Worm (Caenorhabditis elegans) whole organism, L3 larva: ENCODE measurements around the gene mlt-8.
A peak's percentile ranks its signal among the peaks of the same experiment; 100 is the strongest.
"Not testable (repeated sequence)": the region's sequence is repeated elsewhere in the genome, so short reads cannot be mapped to it uniquely, and the experiment has no call there.

Experiments
- R02D3.7 ChIP-seq: fragments of 150-350 bp; optimal IDR thresholded peaks from 2 replicates; lab custom pipeline; 2014; ENCODE audit warnings: missing biosample characterization, missing genetic modification characterization
- aly-2 ChIP-seq: fragments of 150-350 bp; optimal IDR thresholded peaks from 2 replicates; lab custom pipeline; 2014; ENCODE audit warnings: missing biosample characterization, missing genetic modification characterization
- ama-1 ChIP-seq: fragments of 150-350 bp; optimal IDR thresholded peaks from 2 replicates; lab custom pipeline; 2018
- ceh-9 ChIP-seq: sonication (generic microtip); optimal IDR thresholded peaks from 2 replicates; lab custom pipeline; 2018; ENCODE audit warnings: missing biosample characterization, missing genetic modification characterization
- egl-27 ChIP-seq: sonication (generic microtip); optimal IDR thresholded peaks from 4 replicates; lab custom pipeline; 2017; ENCODE audit warnings: missing biosample characterization, missing genetic modification reagents, missing genetic modification characterization
- elt-1 ChIP-seq: fragments of 150-350 bp; optimal IDR thresholded peaks from 2 replicates; lab custom pipeline; 2014; ENCODE audit warnings: missing biosample characterization, missing genetic modification characterization
- elt-2 ChIP-seq: sonication (generic microtip); optimal IDR thresholded peaks from 2 replicates; lab custom pipeline; 2016; ENCODE audit warnings: missing genetic modification reagents, mild to moderate bottlenecking, missing genetic modification characterization, missing compliant biosample characterization
- elt-3 ChIP-seq, 3 experiments: fragments of 150-350 bp in 1 of 3; sonication (generic microtip) in 2 of 3; optimal IDR thresholded peaks; 2 replicates in 2 of 3; 4 replicates in 1 of 3; lab custom pipeline; 2014 to 2017; ENCODE audit warnings: missing biosample characterization in 3 of 3, missing genetic modification characterization in 3 of 3
- eor-1 ChIP-seq, 2 experiments: fragments of 150-350 bp; optimal IDR thresholded peaks; 2 replicates each; lab custom pipeline; 2014 to 2018; ENCODE audit warnings: missing biosample characterization in 2 of 2, missing genetic modification characterization in 2 of 2
- fkh-10 ChIP-seq: sonication (generic microtip); optimal IDR thresholded peaks from 2 replicates; lab custom pipeline; 2017; ENCODE audit warnings: missing biosample characterization, missing genetic modification reagents, missing genetic modification characterization
- fkh-2 ChIP-seq: fragments of 150-350 bp; optimal IDR thresholded peaks from 2 replicates; lab custom pipeline; 2014; ENCODE audit warnings: missing biosample characterization, missing genetic modification reagents, missing genetic modification characterization
- fos-1 ChIP-seq: fragments of 150-350 bp; optimal IDR thresholded peaks from 2 replicates; lab custom pipeline; 2014; ENCODE audit warnings: missing biosample characterization, missing genetic modification characterization
- hmg-11 ChIP-seq: sonication (generic microtip); optimal IDR thresholded peaks from 2 replicates; lab custom pipeline; 2016; ENCODE audit warnings: missing genetic modification characterization, missing compliant biosample characterization
- jun-1 ChIP-seq: fragments of 150-350 bp; optimal IDR thresholded peaks from 2 replicates; lab custom pipeline; 2014; ENCODE audit warnings: missing biosample characterization, missing genetic modification reagents, missing genetic modification characterization
- lin-15B ChIP-seq: fragments of 150-350 bp; optimal IDR thresholded peaks from 2 replicates; lab custom pipeline; 2014; ENCODE audit warnings: missing biosample characterization, missing genetic modification characterization
- lin-39 ChIP-seq: fragments of 150-350 bp; optimal IDR thresholded peaks from 2 replicates; lab custom pipeline; 2018; ENCODE audit warnings: missing biosample characterization, missing genetic modification reagents, missing genetic modification characterization
- nfya-1 ChIP-seq: sonication (generic microtip); optimal IDR thresholded peaks from 2 replicates; lab custom pipeline; 2017; ENCODE audit warnings: missing genetic modification characterization, mild to moderate bottlenecking, missing compliant biosample characterization, antibody characterized with exemption, moderate library complexity; ENCODE audit not compliant: insufficient read depth
- nhr-11 ChIP-seq: fragments of 150-350 bp; optimal IDR thresholded peaks from 2 replicates; lab custom pipeline; 2014; ENCODE audit warnings: missing biosample characterization, missing genetic modification characterization
- nhr-23 ChIP-seq: fragments of 150-350 bp; optimal IDR thresholded peaks from 2 replicates; lab custom pipeline; 2014; ENCODE audit warnings: missing biosample characterization, missing genetic modification reagents, missing genetic modification characterization
- nhr-25 ChIP-seq: sonication (generic microtip); optimal IDR thresholded peaks from 2 replicates; lab custom pipeline; 2017; ENCODE audit warnings: missing biosample characterization, missing genetic modification characterization
- nhr-43 ChIP-seq: sonication (generic microtip); optimal IDR thresholded peaks from 2 replicates; lab custom pipeline; 2016; ENCODE audit warnings: mild to moderate bottlenecking, missing genetic modification characterization, missing compliant biosample characterization; ENCODE audit not compliant: poor library complexity, severe bottlenecking
- nhr-76 ChIP-seq: fragments of 150-350 bp; sonication (generic microtip); optimal IDR thresholded peaks from 5 replicates; lab custom pipeline; 2014; ENCODE audit warnings: missing biosample characterization, missing genetic modification characterization
- nhr-77 ChIP-seq: fragments of 150-350 bp; optimal IDR thresholded peaks from 2 replicates; lab custom pipeline; 2014; ENCODE audit warnings: missing biosample characterization, missing genetic modification characterization
- pha-4 ChIP-seq: fragments of 150-350 bp; optimal IDR thresholded peaks from 2 replicates; lab custom pipeline; 2014; ENCODE audit warnings: missing biosample characterization, missing genetic modification reagents, missing genetic modification characterization
- pqm-1 ChIP-seq: fragments of 150-350 bp; optimal IDR thresholded peaks from 2 replicates; lab custom pipeline; 2017; ENCODE audit warnings: missing biosample characterization, missing genetic modification characterization, inconsistent platforms
- sea-2 ChIP-seq: fragments of 150-350 bp; sonication (generic microtip); optimal IDR thresholded peaks from 4 replicates; lab custom pipeline; 2014; ENCODE audit warnings: missing biosample characterization, missing genetic modification reagents, missing genetic modification characterization
- snpc-4 ChIP-seq: fragments of 150-350 bp; optimal IDR thresholded peaks from 2 replicates; lab custom pipeline; 2014; ENCODE audit warnings: missing biosample characterization, missing genetic modification characterization
- unc-62 ChIP-seq: fragments of 150-350 bp; sonication (generic microtip); optimal IDR thresholded peaks from 4 replicates; lab custom pipeline; 2014; ENCODE audit warnings: missing biosample characterization, missing genetic modification reagents, missing genetic modification characterization
- zag-1 ChIP-seq: fragments of 150-350 bp; optimal IDR thresholded peaks from 2 replicates; lab custom pipeline; 2014; ENCODE audit warnings: missing biosample characterization, missing genetic modification characterization
- ztf-4 ChIP-seq: fragments of 150-350 bp; optimal IDR thresholded peaks from 2 replicates; lab custom pipeline; 2014; ENCODE audit warnings: missing biosample characterization, missing genetic modification characterization

Gene mlt-8

DNA sequence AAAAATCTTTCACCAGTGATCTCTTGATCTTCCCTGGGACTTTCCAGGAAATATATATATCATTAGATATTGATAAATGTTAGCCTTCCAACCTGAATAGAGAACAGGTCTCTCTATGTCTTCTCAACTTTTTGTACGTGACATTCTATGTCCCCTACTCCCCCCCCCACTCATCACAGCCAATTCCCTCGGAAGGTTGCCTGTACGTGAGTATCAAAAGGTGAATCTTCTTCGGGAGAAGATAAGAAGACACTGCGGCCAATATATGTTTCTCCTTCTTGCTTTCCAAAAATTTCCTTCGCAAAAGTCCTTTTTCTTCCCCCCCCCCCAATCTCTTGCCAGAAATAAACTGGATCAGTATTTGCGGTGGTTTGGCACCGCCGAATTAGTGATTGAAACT, 29.5 kb downstream of the mlt-8 start:
- TF ChIP-seq ama-1 (peak; percentile 9), nhr-43 (tag; lab: Kevin White, UChicago) (peak; percentile 58), unc-62 (GFP tag; lab: Kevin White, UChicago) (peak; percentile 5), fos-1 (no peak), elt-3 (tag; optimal IDR thresholded peaks at IDR 0.05; lab: Kevin White, UChicago) (peak in 1 of 3 experiments; percentile 8), eor-1 (tag; optimal IDR thresholded peaks at IDR 0.05; lab: Kevin White, UChicago) (no peak), nfya-1 (tag; lab: Kevin White, UChicago) (peak; percentile 6), nhr-23 (tag; lab: Kevin White, UChicago) (peak; percentile 60)

DNA sequence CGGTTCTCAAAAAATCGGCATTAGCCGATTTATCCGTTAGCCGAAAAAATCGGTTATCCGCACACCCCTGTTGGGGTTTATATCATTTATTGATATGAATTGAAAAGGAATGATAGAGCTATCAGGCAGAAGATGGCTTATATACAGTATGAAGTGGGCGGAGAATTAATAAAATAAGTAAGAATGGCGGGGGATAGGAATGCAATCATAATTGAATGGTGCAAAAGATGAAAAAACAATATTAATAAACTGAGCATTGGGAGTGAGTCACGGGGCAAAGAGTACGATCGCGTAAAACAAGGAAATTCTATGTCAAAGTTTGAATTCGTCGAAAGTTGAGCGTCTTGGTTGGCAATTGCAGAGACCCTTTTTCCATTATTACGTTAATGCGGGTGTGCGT, 35.1 kb downstream of the mlt-8 start, which contains the start of gene T27A1.2:
Gene T27A1.2, minus strand, starts transcription at position 101 of the 400 bp plus-strand sequence.
- TF ChIP-seq nhr-76 (tag; lab: Kevin White, UChicago), result no peak
- no peak for TF ChIP-seq elt-3 (tag; optimal IDR thresholded peaks at IDR 0.05; lab: Kevin White, UChicago)
- TF ChIP-seq zag-1 (tag; lab: Kevin White, UChicago), result no peak
- TF ChIP-seq jun-1 (tag; lab: Kevin White, UChicago), result no peak
- no peak for TF ChIP-seq egl-27 (tag; lab: Kevin White, UChicago)
- TF ChIP-seq nhr-25 (tag; lab: Kevin White, UChicago), result no peak
- TF ChIP-seq nhr-23 (tag; lab: Kevin White, UChicago), result no peak
- TF ChIP-seq nhr-77 (tag; lab: Kevin White, UChicago), result no peak
- TF ChIP-seq fkh-10, result no peak
- TF ChIP-seq sea-2, result no peak
- TF ChIP-seq ztf-4 (tag; lab: Kevin White, UChicago), result no peak

DNA sequence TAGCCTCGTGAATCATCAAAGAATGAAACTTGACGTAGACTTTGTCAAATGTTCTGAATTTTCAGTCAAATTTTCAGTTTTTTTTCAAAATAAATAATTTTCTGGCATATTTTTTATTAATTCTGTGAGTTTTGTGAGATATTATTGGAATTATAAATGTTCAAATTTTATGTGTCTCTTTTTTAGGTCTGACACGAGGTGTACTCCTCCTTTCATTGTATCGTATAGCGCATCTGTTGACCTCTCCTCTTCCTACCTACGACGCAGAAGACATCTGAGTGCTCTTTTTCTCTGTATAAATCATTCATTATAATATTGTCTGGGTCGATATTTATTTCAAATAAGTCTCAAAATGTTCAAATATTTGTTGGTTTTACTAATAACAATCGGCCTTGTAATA, 36.7 kb downstream of the mlt-8 start, which contains the start of gene T27A1.3:
Gene T27A1.3, plus strand, starts transcription at position 301 of the 400 bp plus-strand sequence.
- not testable (repeated sequence) for TF ChIP-seq elt-1 (tag; lab: Kevin White, UChicago); unc-62 (GFP tag; lab: Kevin White, UChicago); nhr-25 (tag; lab: Kevin White, UChicago)

DNA sequence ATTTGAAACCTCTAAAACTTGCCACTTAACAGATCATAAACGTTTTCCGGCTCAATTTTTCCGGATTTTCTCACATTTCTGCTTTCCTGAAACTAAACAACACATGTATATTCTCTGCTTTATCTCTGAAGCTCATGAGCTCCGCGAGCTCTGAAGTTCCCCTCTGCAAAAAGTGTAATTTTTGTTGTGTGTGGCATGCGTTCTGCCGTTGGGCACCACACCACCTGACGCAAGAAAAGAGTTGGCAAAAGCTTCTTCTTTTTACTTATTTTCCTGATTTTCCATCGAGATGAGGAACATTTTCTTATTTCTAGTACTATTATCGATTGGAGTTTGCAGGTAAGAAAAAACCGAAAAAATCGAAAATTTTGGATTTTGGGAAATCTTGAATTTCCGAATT, 45.5 kb downstream of the mlt-8 start, which contains the start of gene lgc-34:
Gene lgc-34, plus strand, starts transcription at position 200 of the 400 bp plus-strand sequence.
- TF ChIP-seq ceh-9 (tag; lab: Kevin White, UChicago) (no peak), nhr-23 (tag; lab: Kevin White, UChicago) (no peak), fkh-2 (tag; lab: Kevin White, UChicago) (no peak), hmg-11 (tag; lab: Kevin White, UChicago) (no peak), snpc-4 (tag; lab: Kevin White, UChicago) (no peak)
- TF ChIP-seq, all 47 proteins: peak for 0

DNA sequence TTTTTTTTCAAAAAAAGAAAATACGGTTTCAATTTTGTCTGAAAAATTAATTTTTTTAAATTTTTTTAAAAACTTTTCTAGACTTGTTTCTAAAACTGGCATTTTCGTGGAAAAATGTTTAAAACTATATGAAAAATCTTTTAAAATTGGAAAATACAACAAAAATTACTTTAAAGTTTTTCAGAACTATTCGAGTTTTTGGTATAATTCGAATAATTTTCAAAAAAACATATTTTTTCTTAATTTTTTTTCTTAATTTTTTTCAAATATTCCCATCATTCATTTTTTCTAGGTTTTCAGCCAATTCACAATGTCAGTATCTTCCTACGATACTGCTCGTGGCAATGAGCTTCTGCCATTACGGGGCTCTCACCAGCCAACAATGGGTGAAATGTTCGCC, 49.6 kb downstream of the mlt-8 start, which contains the start of gene slc-36.2:
Gene slc-36.2, plus strand, starts transcription at position 301 of the 400 bp plus-strand sequence.
- TF ChIP-seq snpc-4 (tag; lab: Kevin White, UChicago) (no peak), nhr-77 (tag; lab: Kevin White, UChicago) (no peak), aly-2 (tag; lab: Kevin White, UChicago) (no peak), zag-1 (tag; lab: Kevin White, UChicago) (no peak), nhr-11 (tag; lab: Kevin White, UChicago) (no peak), eor-1 (tag; optimal IDR thresholded peaks at IDR 0.05; lab: Kevin White, UChicago) (no peak), R02D3.7 (no peak), nhr-76 (tag; lab: Kevin White, UChicago) (no peak), elt-3 (tag; optimal IDR thresholded peaks at IDR 0.05; lab: Kevin White, UChicago) (no peak), lin-15B (tag; lab: Kevin White, UChicago) (no peak), nhr-43 (tag; lab: Kevin White, UChicago) (no peak)

DNA sequence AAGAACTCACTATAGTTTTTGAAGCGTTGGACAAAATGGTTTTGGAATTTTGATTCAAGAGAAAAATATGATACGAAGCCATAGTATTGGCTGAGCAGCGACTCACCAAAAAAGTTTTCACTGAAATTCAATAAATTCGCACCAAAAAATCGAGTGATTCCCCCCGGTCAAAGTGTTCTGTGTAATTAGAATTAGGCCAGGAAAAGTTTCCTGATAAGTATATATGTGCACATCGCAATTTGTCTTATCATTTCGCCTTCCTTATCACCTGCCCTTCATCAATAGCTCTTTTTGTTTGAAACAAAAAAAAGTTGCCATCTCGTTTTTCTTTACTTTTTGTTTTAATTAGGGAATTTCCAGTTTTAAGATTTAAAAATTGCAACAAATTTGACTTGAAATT, 50.2 kb downstream of the mlt-8 start:
- TF ChIP-seq lin-39 (tag; lab: Kevin White, UChicago) (no peak), nhr-11 (tag; lab: Kevin White, UChicago) (no peak), elt-2 (tag; lab: Kevin White, UChicago) (peak; percentile 83), pqm-1 (tag; lab: Kevin White, UChicago) (peak; percentile 82), pha-4 (tag; lab: Kevin White, UChicago) (peak; percentile 7)
